Fruit fly (Drosophila melanogaster) whole organism, pupa: ENCODE results near the gene Pld3.

ENCODE experiments used
- CG10348 ChIP-seq: fragments of 200-800 bp; sonication (Bioruptor generic); IDR thresholded peaks from 2 replicates; pipeline ENCODE4 v1.3.6; 2022; ENCODE audit warnings: missing biosample characterization, missing genetic modification characterization
- CG12605 ChIP-seq: fragments of 200-800 bp; sonication (Bioruptor generic); IDR thresholded peaks from 2 replicates; pipeline ENCODE4 v1.3.6; 2022; ENCODE audit warnings: missing biosample characterization, missing genetic modification characterization
- CG13204 ChIP-seq: fragments of 200-800 bp; sonication (Bioruptor generic); optimal IDR thresholded peaks from 2 replicates; lab custom pipeline; 2018; ENCODE audit warnings: missing biosample characterization, mild to moderate bottlenecking, missing genetic modification characterization, moderate library complexity
- CG14655 ChIP-seq: fragments of 200-800 bp; sonication (Bioruptor generic); optimal IDR thresholded peaks from 3 replicates; lab custom pipeline; 2017; ENCODE audit warnings: mild to moderate bottlenecking, missing biosample characterization, missing genetic modification reagents, missing genetic modification characterization
- CG15710 ChIP-seq: fragments of 200-800 bp; sonication (Bioruptor generic); optimal IDR thresholded peaks from 2 replicates; lab custom pipeline; 2018; ENCODE audit warnings: missing biosample characterization, mild to moderate bottlenecking, missing genetic modification characterization, moderate library complexity
- CG17806 ChIP-seq: fragments of 200-800 bp; sonication (Bioruptor generic); optimal IDR thresholded peaks from 2 replicates; lab custom pipeline; 2018; ENCODE audit warnings: missing biosample characterization, mild to moderate bottlenecking, missing genetic modification characterization, moderate library complexity
- CG32121 ChIP-seq: fragments of 200-800 bp; sonication (Bioruptor generic); IDR thresholded peaks from 2 replicates; pipeline ENCODE4 v1.3.6; 2022; ENCODE audit warnings: missing biosample characterization, missing genetic modification characterization
- CG34367 ChIP-seq: fragments of 200-800 bp; sonication (Bioruptor generic); optimal IDR thresholded peaks from 2 replicates; lab custom pipeline; 2018; ENCODE audit warnings: missing biosample characterization, mild to moderate bottlenecking, missing genetic modification characterization
- CG4496 ChIP-seq: fragments of 200-800 bp; sonication (Bioruptor generic); IDR thresholded peaks from 3 replicates; pipeline ENCODE4 v1.3.6; 2022; ENCODE audit warnings: missing biosample characterization, missing genetic modification characterization
- CG8159 ChIP-seq: fragments of 200-800 bp; sonication (Bioruptor generic); optimal IDR thresholded peaks from 3 replicates; lab custom pipeline; 2018; ENCODE audit warnings: missing biosample characterization, mild to moderate bottlenecking, missing genetic modification characterization, moderate library complexity
- CG8301 ChIP-seq: fragments of 200-800 bp; sonication (Bioruptor generic); optimal IDR thresholded peaks from 2 replicates; lab custom pipeline; 2018; ENCODE audit warnings: missing biosample characterization, mild to moderate bottlenecking, missing genetic modification characterization
- CG9948 ChIP-seq: fragments of 200-800 bp; sonication (Bioruptor generic); optimal IDR thresholded peaks from 2 replicates; lab custom pipeline; 2018; ENCODE audit warnings: missing biosample characterization, mild to moderate bottlenecking, missing genetic modification characterization, moderate library complexity
- D1 ChIP-seq: fragments of 200-800 bp; sonication (Bioruptor generic); optimal IDR thresholded peaks from 2 replicates; lab custom pipeline; 2018; ENCODE audit warnings: missing biosample characterization, mild to moderate bottlenecking, missing genetic modification characterization, moderate library complexity
- EcR ChIP-seq: fragments of 200-800 bp; sonication (Bioruptor generic); optimal IDR thresholded peaks from 3 replicates; lab custom pipeline; 2019; ENCODE audit warnings: missing biosample characterization, missing genetic modification characterization, mild to moderate bottlenecking, moderate library complexity, missing genetic modification reagents
- Ets98B ChIP-seq: fragments of 200-800 bp; sonication (Bioruptor generic); IDR thresholded peaks from 2 replicates; pipeline ENCODE4 v1.3.6; 2022; ENCODE audit warnings: missing biosample characterization, missing genetic modification characterization
- Pif1A ChIP-seq: fragments of 200-800 bp; sonication (Bioruptor generic); optimal IDR thresholded peaks from 3 replicates; lab custom pipeline; 2016; ENCODE audit warnings: missing biosample characterization, missing genetic modification characterization
- Pif1B ChIP-seq: fragments of 200-800 bp; sonication (Bioruptor generic); optimal IDR thresholded peaks from 3 replicates; lab custom pipeline; 2016; ENCODE audit warnings: missing biosample characterization, missing genetic modification characterization
- Snoo ChIP-seq: fragments of 200-800 bp; sonication (Bioruptor generic); optimal IDR thresholded peaks from 3 replicates; lab custom pipeline; 2017; ENCODE audit warnings: missing biosample characterization, mild to moderate bottlenecking, missing genetic modification characterization, inconsistent platforms
- gl ChIP-seq: fragments of 200-800 bp; sonication (Bioruptor generic); optimal IDR thresholded peaks from 2 replicates; lab custom pipeline; 2018; ENCODE audit warnings: missing biosample characterization, mild to moderate bottlenecking, missing genetic modification characterization
- rn ChIP-seq: fragments of 200-800 bp; sonication (Bioruptor generic); IDR thresholded peaks from 2 replicates; pipeline ENCODE4 v1.3.6; 2022; ENCODE audit warnings: missing biosample characterization, missing genetic modification characterization

The Pld3 gene

DNA sequence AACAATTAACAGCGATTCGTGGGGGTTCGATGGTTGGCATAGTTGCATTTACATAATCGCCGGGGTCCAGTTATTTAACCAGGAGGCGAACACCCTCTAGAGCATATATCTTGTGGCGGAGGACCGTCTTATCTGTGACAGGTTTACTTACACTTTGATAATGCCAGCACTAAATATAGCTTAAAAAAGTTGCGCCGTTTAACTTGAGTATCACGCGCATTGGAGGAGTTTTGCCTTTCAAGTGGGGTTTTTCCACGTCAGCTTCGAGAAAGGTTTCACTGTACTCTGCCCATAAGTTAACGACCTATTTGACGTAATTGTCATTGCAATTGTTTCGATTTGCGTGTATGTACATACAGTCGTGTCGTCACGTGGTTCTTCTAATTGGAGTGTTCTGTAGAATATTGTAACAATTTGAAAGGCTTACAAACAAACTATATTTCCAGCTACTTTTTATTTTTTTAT lies 10.5 kb downstream of the Pld3 start:
- no peak for TF ChIP-seq Pif1A
- no peak for TF ChIP-seq CG8301 (tag; lab: Kevin White, UChicago)
- TF ChIP-seq CG8159 (tag; lab: Kevin White, UChicago), result no peak
- TF ChIP-seq EcR, result peak; percentile 78
- TF ChIP-seq Ets98B, result no peak

DNA sequence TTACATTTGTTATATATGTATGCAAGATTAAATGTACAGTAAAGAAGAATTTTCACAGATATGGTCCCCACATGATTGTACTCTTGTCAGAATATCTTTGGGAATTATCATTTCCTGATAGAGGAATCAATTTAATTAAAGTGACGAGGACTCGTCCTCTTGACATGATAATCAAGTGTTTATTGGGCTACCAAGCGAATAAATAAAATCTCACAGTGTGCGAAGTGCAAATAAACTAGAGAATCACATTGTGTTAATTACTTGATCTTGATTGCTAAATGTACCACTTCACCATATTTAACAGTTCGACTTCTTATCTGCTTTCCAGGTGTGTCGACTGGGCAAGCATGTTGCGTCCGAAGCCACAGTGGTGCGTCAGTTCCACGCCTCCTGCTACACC lies 11.2 kb downstream of the Pld3 start:
- TF ChIP-seq CG14655 (GFP tag; lab: Kevin White, UChicago), result no peak
- no peak for TF ChIP-seq Pif1B (GFP tag; lab: Kevin White, UChicago)
- no peak for TF ChIP-seq CG13204 (GFP tag; lab: Kevin White, UChicago)
- TF ChIP-seq Ets98B, result no peak
- TF ChIP-seq CG32121, result no peak
- TF ChIP-seq Snoo (tag; lab: Kevin White, UChicago), result no peak

DNA sequence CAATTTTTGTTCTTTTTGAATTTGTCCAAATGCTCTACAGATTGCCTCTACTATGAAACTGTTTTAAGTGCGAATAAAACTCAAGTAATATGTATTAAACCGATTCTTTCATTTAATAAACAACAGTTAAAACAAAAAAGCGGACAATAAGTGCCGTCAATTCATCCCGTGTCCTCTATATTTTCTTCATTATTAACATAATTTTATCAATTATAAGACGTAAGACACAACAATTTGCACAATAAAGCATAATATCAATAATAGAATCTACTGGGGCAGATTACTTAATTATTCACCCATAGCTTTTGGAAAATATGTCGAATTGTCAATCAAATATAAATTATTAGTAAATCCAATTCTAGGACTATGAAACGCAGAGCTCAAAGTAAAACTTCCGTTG lies 14.3 kb downstream of the Pld3 start, which contains the start of gene CG31627:
Gene CG31627, plus strand, starts transcription at position 301 of the 400 bp plus-strand sequence.
- no peak for TF ChIP-seq CG13204 (GFP tag; lab: Kevin White, UChicago)
- TF ChIP-seq CG9948, result no peak
- no peak for TF ChIP-seq CG17806 (tag; lab: Kevin White, UChicago)
- no peak for TF ChIP-seq CG32121
- no peak for TF ChIP-seq CG8159 (tag; lab: Kevin White, UChicago)
- TF ChIP-seq CG14655 (GFP tag; lab: Kevin White, UChicago), result no peak
- TF ChIP-seq Ets98B, result no peak
- no peak for TF ChIP-seq D1
- TF ChIP-seq CG34367 (tag; lab: Kevin White, UChicago), result no peak
- no peak for TF ChIP-seq EcR
- TF ChIP-seq CG4496 (GFP tag; lab: Robert Waterston, UW), result no peak
- TF ChIP-seq CG8301 (tag; lab: Kevin White, UChicago), result no peak
- TF ChIP-seq CG15710, result no peak
- TF ChIP-seq Pif1B (GFP tag; lab: Kevin White, UChicago), result no peak

DNA sequence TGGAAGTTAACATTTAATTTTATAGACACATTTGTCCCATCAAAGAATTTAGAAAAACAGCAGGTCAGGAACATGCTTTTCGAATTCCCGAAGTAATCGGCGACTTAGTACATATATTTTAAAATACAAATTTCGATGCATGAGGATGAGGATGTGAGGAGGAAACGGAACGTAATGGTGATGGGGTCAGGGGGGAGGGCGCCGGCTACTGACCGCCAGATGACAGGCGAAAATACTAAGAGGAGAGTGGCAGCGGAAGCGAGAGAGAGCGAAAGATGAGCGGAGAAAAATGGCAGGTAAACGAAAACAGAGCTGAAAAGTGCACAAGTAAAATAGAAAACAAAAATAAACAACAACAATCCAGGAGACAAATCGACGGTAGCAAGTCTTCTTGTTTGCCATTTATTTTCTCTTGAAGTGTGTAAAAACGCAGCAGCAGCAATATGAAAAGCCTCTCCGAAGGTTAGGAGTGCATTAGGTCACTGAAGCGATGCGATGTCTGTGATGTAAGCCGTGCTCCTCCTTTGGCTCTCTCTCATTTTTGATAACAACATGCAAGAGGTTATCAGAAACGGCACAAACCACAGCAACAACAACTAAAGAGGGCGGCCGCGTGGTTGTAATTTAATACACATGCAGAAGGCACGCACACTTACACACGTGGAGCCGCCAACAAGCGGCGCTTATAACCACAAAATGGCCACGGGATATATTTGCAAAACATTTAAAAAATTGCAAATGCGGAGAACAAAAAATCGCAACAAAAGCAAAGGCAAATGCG lies 20.0 kb downstream of the Pld3 start:
- TF ChIP-seq gl (tag; lab: Kevin White, UChicago) (no peak), EcR (peak; percentile 9)

DNA sequence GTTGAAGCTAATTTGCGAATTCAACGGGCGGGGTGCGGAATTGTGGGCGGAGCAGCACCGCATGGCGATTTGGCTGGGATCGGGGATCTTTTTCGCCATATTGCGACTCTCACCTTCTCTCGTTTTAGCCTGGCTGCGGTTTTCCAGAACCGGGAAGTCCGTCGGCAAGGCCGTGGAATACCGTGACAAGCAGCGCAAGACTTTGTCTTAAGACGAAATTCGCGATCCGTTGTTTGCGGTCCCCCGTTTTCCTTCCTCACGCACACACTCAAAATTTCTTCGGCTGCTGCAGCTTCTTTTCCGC lies 20.5 kb downstream of the Pld3 start:
- TF ChIP-seq CG4496 (GFP tag; lab: Robert Waterston, UW) (0 out of 3 replicates have a peak, but pooled peaks have one; percentile 26), Pif1A (no peak), CG34367 (tag; lab: Kevin White, UChicago) (no peak), CG10348 (GFP tag; lab: Robert Waterston, UW) (no peak), CG8159 (tag; lab: Kevin White, UChicago) (no peak), CG14655 (GFP tag; lab: Kevin White, UChicago) (no peak)

DNA sequence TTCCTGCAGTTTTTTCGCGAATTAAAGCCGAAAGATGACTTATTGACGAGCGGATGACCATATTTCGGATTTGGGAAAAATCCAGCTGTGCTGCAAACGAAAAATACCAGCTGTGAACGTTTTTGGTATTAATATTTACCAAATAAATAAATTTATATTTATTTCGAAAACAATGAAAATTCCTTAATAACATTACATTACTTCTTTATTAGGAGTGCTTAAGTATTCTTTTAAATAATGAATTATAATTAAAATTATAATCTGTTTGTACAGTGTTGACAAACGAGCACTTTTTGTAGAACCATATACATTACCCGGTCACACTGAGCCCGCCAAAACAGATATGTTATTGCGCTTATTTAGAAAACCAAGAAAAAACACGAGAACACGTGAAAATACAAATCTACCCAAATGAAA lies 21.0 kb downstream of the Pld3 start, which contains the start of the genes bur and Mcm10:
Gene bur, minus strand, starts transcription at position 69 of the 417 bp plus-strand sequence.
Gene Mcm10, plus strand, starts transcription at position 319 of the 417 bp plus-strand sequence.
- TF ChIP-seq Pif1B (GFP tag; lab: Kevin White, UChicago), result no peak
- no peak for TF ChIP-seq Ets98B
- TF ChIP-seq D1, result no peak
- no peak for TF ChIP-seq CG10348 (GFP tag; lab: Robert Waterston, UW)
- TF ChIP-seq CG17806 (tag; lab: Kevin White, UChicago), result no peak
- no peak for TF ChIP-seq CG34367 (tag; lab: Kevin White, UChicago)
- no peak for TF ChIP-seq EcR
- TF ChIP-seq CG8159 (tag; lab: Kevin White, UChicago), result no peak
- TF ChIP-seq gl (tag; lab: Kevin White, UChicago), result no peak
- no peak for TF ChIP-seq CG12605 (GFP tag; lab: Robert Waterston, UW)
- no peak for TF ChIP-seq CG4496 (GFP tag; lab: Robert Waterston, UW)
- TF ChIP-seq CG15710, result no peak
- TF ChIP-seq Snoo (tag; lab: Kevin White, UChicago), result no peak
- TF ChIP-seq CG13204 (GFP tag; lab: Kevin White, UChicago), result no peak
- TF ChIP-seq CG14655 (GFP tag; lab: Kevin White, UChicago), result no peak
- TF ChIP-seq CG8301 (tag; lab: Kevin White, UChicago), result no peak
- no peak for TF ChIP-seq rn (GFP tag; lab: Robert Waterston, UW)
- TF ChIP-seq CG32121, result no peak

DNA sequence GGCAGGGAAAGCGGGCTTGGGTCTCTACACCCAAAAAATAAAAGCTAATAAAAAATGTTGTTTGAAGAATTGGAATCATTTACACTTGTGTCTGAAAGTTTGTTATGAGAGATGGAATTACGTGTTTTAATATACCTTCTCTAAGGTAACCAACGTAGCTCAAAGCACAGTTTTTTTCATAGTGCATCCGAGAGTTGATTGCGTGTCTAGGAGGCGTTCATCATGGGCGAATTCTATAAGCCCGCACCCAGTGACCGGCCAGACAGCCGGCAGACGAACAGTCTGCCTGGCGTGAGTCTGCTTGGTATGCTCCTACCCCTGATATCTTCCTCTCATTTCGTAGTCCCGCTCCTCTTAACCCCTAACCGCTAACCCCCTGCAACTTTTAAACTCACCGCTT lies 29.1 kb downstream of the Pld3 start:
- TF ChIP-seq Pif1A, result no peak
- TF ChIP-seq rn (GFP tag; lab: Robert Waterston, UW), result no peak
